Worm (Caenorhabditis elegans) whole organism, mixed stage, embryonic: ENCODE results near the gene cccp-1.

Experiments used
- bed-3 ChIP-seq: fragments of 200-800 bp; sonication (Bioruptor generic); optimal IDR thresholded peaks from 3 replicates; lab custom pipeline; 2018; ENCODE audit warnings: mild to moderate bottlenecking, missing genetic modification characterization, moderate library complexity, missing compliant biosample characterization
- ceh-39 ChIP-seq: fragments of 150-350 bp; optimal IDR thresholded peaks from 2 replicates; lab custom pipeline; 2014; ENCODE audit warnings: missing biosample characterization, missing genetic modification characterization
- ceh-43 ChIP-seq: fragments of 200-800 bp; sonication (Bioruptor generic); optimal IDR thresholded peaks from 2 replicates; lab custom pipeline; 2018; ENCODE audit warnings: mild to moderate bottlenecking, missing genetic modification characterization, moderate library complexity, missing compliant biosample characterization
- ceh-83 ChIP-seq: fragments of 200-800 bp; sonication (Bioruptor generic); optimal IDR thresholded peaks from 2 replicates; lab custom pipeline; 2018; ENCODE audit warnings: mild to moderate bottlenecking, missing genetic modification characterization, missing compliant biosample characterization
- ces-1 ChIP-seq: fragments of 150-350 bp; optimal IDR thresholded peaks from 2 replicates; lab custom pipeline; 2014; ENCODE audit warnings: missing biosample characterization, missing genetic modification reagents, missing genetic modification characterization
- cnd-1 ChIP-seq: fragments of 200-800 bp; sonication (Bioruptor generic); optimal IDR thresholded peaks from 2 replicates; lab custom pipeline; 2018; ENCODE audit warnings: mild to moderate bottlenecking, missing genetic modification characterization, missing compliant biosample characterization
- elt-1 ChIP-seq: sonication (generic microtip); optimal IDR thresholded peaks from 2 replicates; lab custom pipeline; 2017; ENCODE audit warnings: missing genetic modification characterization, mild to moderate bottlenecking, missing compliant biosample characterization, antibody characterized with exemption, moderate library complexity, borderline replicate concordance; ENCODE audit not compliant: insufficient read depth
- flh-1 ChIP-seq: fragments of 200-800 bp; sonication (Bioruptor generic); optimal IDR thresholded peaks from 2 replicates; lab custom pipeline; 2018; ENCODE audit warnings: mild to moderate bottlenecking, missing genetic modification characterization, moderate library complexity, missing compliant biosample characterization
- lin-13 ChIP-seq: fragments of 150-350 bp; optimal IDR thresholded peaks from 2 replicates; lab custom pipeline; 2014; ENCODE audit warnings: missing biosample characterization, missing genetic modification characterization
- lin-32 ChIP-seq: fragments of 200-800 bp; sonication (Bioruptor generic); optimal IDR thresholded peaks from 2 replicates; lab custom pipeline; 2018; ENCODE audit warnings: mild to moderate bottlenecking, missing genetic modification characterization, missing compliant biosample characterization
- mep-1 ChIP-seq: fragments of 150-350 bp; optimal IDR thresholded peaks from 2 replicates; lab custom pipeline; 2017; ENCODE audit warnings: missing biosample characterization, missing genetic modification reagents, missing genetic modification characterization, inconsistent platforms
- mls-2 ChIP-seq: sonication (generic microtip); optimal IDR thresholded peaks from 2 replicates; lab custom pipeline; 2016; ENCODE audit warnings: mild to moderate bottlenecking, missing genetic modification characterization, moderate library complexity, missing compliant biosample characterization
- nhr-12 ChIP-seq: fragments of 150-350 bp; optimal IDR thresholded peaks from 2 replicates; lab custom pipeline; 2014; ENCODE audit warnings: missing biosample characterization, missing genetic modification characterization
- nhr-2 ChIP-seq: fragments of 150-350 bp; optimal IDR thresholded peaks from 2 replicates; lab custom pipeline; 2014; ENCODE audit warnings: missing biosample characterization, missing genetic modification characterization
- nhr-237 ChIP-seq: fragments of 150-350 bp; optimal IDR thresholded peaks from 2 replicates; lab custom pipeline; 2014; ENCODE audit warnings: missing biosample characterization, missing genetic modification characterization
- nhr-28 ChIP-seq: fragments of 150-350 bp; optimal IDR thresholded peaks from 2 replicates; lab custom pipeline; 2014; ENCODE audit warnings: missing biosample characterization, missing genetic modification characterization
- nhr-76 ChIP-seq: sonication (generic microtip); optimal IDR thresholded peaks from 2 replicates; lab custom pipeline; 2017; ENCODE audit warnings: missing biosample characterization, missing genetic modification characterization
- pha-4 ChIP-seq: fragments of 150-350 bp; optimal IDR thresholded peaks from 2 replicates; lab custom pipeline; 2018; ENCODE audit warnings: missing biosample characterization, missing genetic modification reagents, missing genetic modification characterization
- sem-2 ChIP-seq: fragments of 200-800 bp; sonication (Bioruptor generic); optimal IDR thresholded peaks from 2 replicates; lab custom pipeline; 2018; ENCODE audit warnings: mild to moderate bottlenecking, missing genetic modification characterization, missing compliant biosample characterization
- snpc-4 ChIP-seq: fragments of 150-350 bp; optimal IDR thresholded peaks from 2 replicates; lab custom pipeline; 2014; ENCODE audit warnings: missing biosample characterization, missing genetic modification characterization
- sptf-1 ChIP-seq: sonication (generic microtip); optimal IDR thresholded peaks from 2 replicates; lab custom pipeline; 2017; ENCODE audit warnings: mild to moderate bottlenecking, missing genetic modification characterization, moderate library complexity, missing compliant biosample characterization
- tbx-8 ChIP-seq: fragments of 200-800 bp; sonication (Bioruptor generic); optimal IDR thresholded peaks from 2 replicates; lab custom pipeline; 2018; ENCODE audit warnings: mild to moderate bottlenecking, missing genetic modification characterization, moderate library complexity, missing compliant biosample characterization
- unc-120 ChIP-seq: sonication (generic microtip); optimal IDR thresholded peaks from 2 replicates; lab custom pipeline; 2017; ENCODE audit warnings: missing genetic modification characterization, missing compliant biosample characterization; ENCODE audit not compliant: poor library complexity, severe bottlenecking
- unc-62 ChIP-seq: fragments of 150-350 bp; optimal IDR thresholded peaks from 2 replicates; lab custom pipeline; 2014; ENCODE audit warnings: missing biosample characterization, missing genetic modification reagents, missing genetic modification characterization
- zip-8 ChIP-seq: fragments of 150-350 bp; optimal IDR thresholded peaks from 2 replicates; lab custom pipeline; 2014; ENCODE audit warnings: missing biosample characterization, missing genetic modification characterization
- ztf-11 ChIP-seq: fragments of 150-350 bp; optimal IDR thresholded peaks from 2 replicates; lab custom pipeline; 2014; ENCODE audit warnings: missing biosample characterization, missing genetic modification characterization

The cccp-1 gene

ce11 chrIII:12528029-12528428 is 55.4 kb downstream of the cccp-1 start:
- TF ChIP-seq cnd-1 (tag; lab: Kevin White, UChicago) (no peak), unc-120 (tag; lab: Kevin White, UChicago) (peak; percentile 17), ceh-83 (GFP tag; lab: Kevin White, UChicago) (no peak), ztf-11 (tag; lab: Kevin White, UChicago) (no peak), bed-3 (GFP tag; lab: Kevin White, UChicago) (no peak), elt-1 (tag; lab: Kevin White, UChicago) (no peak), tbx-8 (GFP tag; lab: Kevin White, UChicago) (no peak), nhr-76 (tag; lab: Kevin White, UChicago) (no peak), nhr-12 (no peak), snpc-4 (tag; lab: Kevin White, UChicago) (no peak), ceh-43 (GFP tag; lab: Kevin White, UChicago) (no peak), mls-2 (tag; lab: Kevin White, UChicago) (no peak), ces-1 (GFP tag; lab: Kevin White, UChicago) (peak; percentile 28), mep-1 (tag; lab: Kevin White, UChicago) (peak; percentile 65), zip-8 (no peak), lin-13 (peak; percentile 35), nhr-237 (peak; percentile 6), lin-32 (GFP tag; lab: Kevin White, UChicago) (no peak), sptf-1 (peak; percentile 60), sem-2 (GFP tag; lab: Kevin White, UChicago) (no peak), ceh-39 (tag; lab: Kevin White, UChicago) (no peak), pha-4 (tag; lab: Kevin White, UChicago) (no peak)

- TF ChIP-seq ceh-43 (GFP tag; lab: Kevin White, UChicago) (no peak), unc-120 (tag; lab: Kevin White, UChicago) (no peak), nhr-76 (tag; lab: Kevin White, UChicago) (no peak), nhr-28 (tag; lab: Kevin White, UChicago) (no peak), ceh-83 (GFP tag; lab: Kevin White, UChicago) (no peak), lin-32 (GFP tag; lab: Kevin White, UChicago) (no peak), elt-1 (tag; lab: Kevin White, UChicago) (no peak), snpc-4 (tag; lab: Kevin White, UChicago) (no peak), lin-13 (no peak), unc-62 (GFP tag; lab: Kevin White, UChicago) (no peak), pha-4 (tag; lab: Kevin White, UChicago) (no peak), nhr-2 (tag; lab: Kevin White, UChicago) (no peak), nhr-237 (no peak), flh-1 (no peak), bed-3 (GFP tag; lab: Kevin White, UChicago) (no peak)
These were observed 61.2 kb downstream of the cccp-1 start for ce11 chrIII:12533900-12534299.
